Fruit fly (Drosophila melanogaster) whole organism, embryonic: Measurements from ENCODE around the gene Sse.

Source experiments
- Adf1 ChIP-seq: fragments of 200-800 bp; sonication (Bioruptor generic); IDR thresholded peaks from 2 replicates; pipeline ENCODE4 v1.3.6; 2022; ENCODE audit warnings: missing biosample characterization, missing genetic modification characterization
- Aef1 ChIP-seq: fragments of 200-800 bp; sonication (Bioruptor generic); IDR thresholded peaks from 3 replicates; pipeline ENCODE4 v1.3.6; 2022; ENCODE audit warnings: missing biosample characterization, missing genetic modification characterization
- Awh ChIP-seq: fragments of 200-800 bp; sonication (Bioruptor generic); IDR thresholded peaks from 2 replicates; pipeline ENCODE4, ENCODE4 v1.3.6; 2022; ENCODE audit warnings: missing biosample characterization, missing genetic modification characterization
- Bgb ChIP-seq: fragments of 200-800 bp; sonication (Bioruptor generic); IDR thresholded peaks from 2 replicates; pipeline ENCODE4 v1.3.6; 2022; ENCODE audit warnings: missing biosample characterization, missing genetic modification characterization; ENCODE audit not compliant: partially characterized antibody
- CG10267 ChIP-seq: fragments of 200-800 bp; sonication (Bioruptor generic); optimal IDR thresholded peaks from 2 replicates; lab custom pipeline; 2018; ENCODE audit warnings: missing biosample characterization, mild to moderate bottlenecking, missing genetic modification characterization, moderate library complexity
- CG11247 ChIP-seq: fragments of 200-800 bp; sonication (Bioruptor generic); IDR thresholded peaks from 2 replicates; pipeline ENCODE4 v1.3.6; 2022; ENCODE audit warnings: missing biosample characterization, missing genetic modification characterization
- CG11696 ChIP-seq: fragments of 200-800 bp; sonication (Bioruptor generic); IDR thresholded peaks from 2 replicates; pipeline ENCODE4 v1.3.6; 2022; ENCODE audit warnings: missing biosample characterization, missing genetic modification characterization
- CG12104 ChIP-seq: fragments of 200-800 bp; sonication (Bioruptor generic); optimal IDR thresholded peaks from 3 replicates; lab custom pipeline; 2016; ENCODE audit warnings: missing biosample characterization, missing genetic modification characterization
- CG13123 ChIP-seq: fragments of 200-800 bp; sonication (Bioruptor generic); optimal IDR thresholded peaks from 2 replicates; lab custom pipeline; 2016; ENCODE audit warnings: missing biosample characterization, missing genetic modification characterization
- CG13287 ChIP-seq: fragments of 200-800 bp; sonication (Bioruptor generic); IDR thresholded peaks from 2 replicates; pipeline ENCODE4 v1.3.6; 2022; ENCODE audit warnings: missing biosample characterization, missing genetic modification characterization; ENCODE audit not compliant: partially characterized antibody
- CG13894 ChIP-seq: fragments of 200-800 bp; sonication (Bioruptor generic); optimal IDR thresholded peaks from 3 replicates; lab custom pipeline; 2018; ENCODE audit warnings: missing biosample characterization, mild to moderate bottlenecking, missing genetic modification characterization, moderate library complexity
- CG14667 ChIP-seq: fragments of 200-800 bp; sonication (Bioruptor generic); IDR thresholded peaks from 2 replicates; pipeline ENCODE4 v1.3.6; 2022; ENCODE audit warnings: missing biosample characterization, missing genetic modification characterization
- CG1647 ChIP-seq: fragments of 200-800 bp; sonication (Bioruptor generic); optimal IDR thresholded peaks from 3 replicates; lab custom pipeline; 2016; ENCODE audit warnings: missing biosample characterization, missing genetic modification characterization
- CG17385 ChIP-seq: fragments of 200-800 bp; sonication (Bioruptor generic); optimal IDR thresholded peaks from 3 replicates; lab custom pipeline; 2018; ENCODE audit warnings: missing biosample characterization, mild to moderate bottlenecking, missing genetic modification characterization
- CG2129 ChIP-seq: fragments of 200-800 bp; sonication (Bioruptor generic); IDR thresholded peaks from 2 replicates; pipeline ENCODE4 v1.3.6; 2022; ENCODE audit warnings: missing biosample characterization, missing genetic modification characterization; ENCODE audit not compliant: partially characterized antibody
- CG30020 ChIP-seq: fragments of 200-800 bp; optimal IDR thresholded peaks from 2 replicates; lab custom pipeline; 2019; ENCODE audit warnings: missing biosample characterization, mild to moderate bottlenecking, missing genetic modification characterization, moderate library complexity
- CG3407 ChIP-seq: fragments of 200-800 bp; sonication (Bioruptor generic); optimal IDR thresholded peaks from 2 replicates; lab custom pipeline; 2018; ENCODE audit warnings: missing biosample characterization, mild to moderate bottlenecking, missing genetic modification characterization
- CG42726 ChIP-seq: fragments of 200-800 bp; sonication (Bioruptor generic); IDR thresholded peaks from 2 replicates; pipeline ENCODE4 v1.3.6; 2022; ENCODE audit warnings: missing biosample characterization, missing genetic modification characterization; ENCODE audit not compliant: partially characterized antibody
- CG4617 ChIP-seq: fragments of 200-800 bp; sonication (Bioruptor generic); optimal IDR thresholded peaks from 3 replicates; lab custom pipeline; 2016; ENCODE audit warnings: missing biosample characterization, missing genetic modification characterization, borderline replicate concordance
- CG4820 ChIP-seq: fragments of 200-800 bp; sonication (Bioruptor generic); optimal IDR thresholded peaks from 3 replicates; lab custom pipeline; 2016; ENCODE audit warnings: missing biosample characterization, missing genetic modification characterization
- CG6791 ChIP-seq: fragments of 200-800 bp; sonication (Bioruptor generic); IDR thresholded peaks from 3 replicates; pipeline ENCODE4 v1.3.6; 2022; ENCODE audit warnings: missing biosample characterization, missing genetic modification characterization; ENCODE audit not compliant: partially characterized antibody
- CG7556 ChIP-seq: fragments of 200-800 bp; sonication (Bioruptor generic); optimal IDR thresholded peaks from 2 replicates; lab custom pipeline; 2017; ENCODE audit warnings: missing biosample characterization, mild to moderate bottlenecking, missing genetic modification characterization
- CG8388 ChIP-seq: fragments of 200-800 bp; sonication (Bioruptor generic); optimal IDR thresholded peaks from 2 replicates; lab custom pipeline; 2019; ENCODE audit warnings: missing biosample characterization, mild to moderate bottlenecking, missing genetic modification characterization, moderate library complexity
- Deaf1 ChIP-seq: fragments of 200-800 bp; optimal IDR thresholded peaks from 3 replicates; lab custom pipeline; 2019; ENCODE audit warnings: missing biosample characterization, mild to moderate bottlenecking, missing genetic modification characterization, moderate library complexity
- Dek ChIP-seq: fragments of 200-800 bp; sonication (Bioruptor generic); optimal IDR thresholded peaks from 3 replicates; lab custom pipeline; 2019; ENCODE audit warnings: missing biosample characterization, mild to moderate bottlenecking, missing genetic modification characterization, moderate library complexity
- Fer2 ChIP-seq: fragments of 200-800 bp; sonication (Bioruptor generic); optimal IDR thresholded peaks from 2 replicates; lab custom pipeline; 2018; ENCODE audit warnings: missing biosample characterization, mild to moderate bottlenecking, missing genetic modification characterization, moderate library complexity
- HLHmδ ChIP-seq: fragments of 200-800 bp; sonication (Bioruptor generic); optimal IDR thresholded peaks from 2 replicates; lab custom pipeline; 2018; ENCODE audit warnings: missing biosample characterization, mild to moderate bottlenecking, missing genetic modification characterization, moderate library complexity
- HmgZ ChIP-seq: fragments of 200-800 bp; sonication (Bioruptor generic); optimal IDR thresholded peaks from 2 replicates; lab custom pipeline; 2018; ENCODE audit warnings: missing biosample characterization, mild to moderate bottlenecking, missing genetic modification characterization
- Jarid2 ChIP-seq: fragments of 200-800 bp; sonication (Bioruptor generic); optimal IDR thresholded peaks from 3 replicates; lab custom pipeline; 2017; ENCODE audit warnings: mild to moderate bottlenecking, missing biosample characterization, missing genetic modification reagents, missing genetic modification characterization
- Med ChIP-seq: fragments of 200-800 bp; sonication (Bioruptor generic); peaks from one replicate; lab custom pipeline; 2016; ENCODE audit warnings: missing biosample characterization, missing genetic modification characterization, mild to moderate bottlenecking, inconsistent platforms, moderate library complexity
- Nf-YC ChIP-seq: fragments of 200-800 bp; optimal IDR thresholded peaks from 3 replicates; lab custom pipeline; 2019; ENCODE audit warnings: missing biosample characterization, mild to moderate bottlenecking, missing genetic modification characterization, moderate library complexity
- Oaz ChIP-seq: fragments of 200-800 bp; sonication (Bioruptor generic); IDR thresholded peaks from 2 replicates; pipeline ENCODE4 v1.3.6; 2022; ENCODE audit warnings: missing biosample characterization, missing genetic modification characterization
- Ptx1 ChIP-seq: fragments of 200-800 bp; sonication (Bioruptor generic); IDR thresholded peaks from 2 replicates; pipeline ENCODE4 v1.3.6; 2022; ENCODE audit warnings: missing biosample characterization, missing genetic modification characterization
- Sox100B ChIP-seq: fragments of 200-800 bp; sonication (Bioruptor generic); optimal IDR thresholded peaks from 3 replicates; lab custom pipeline; 2018; ENCODE audit warnings: missing biosample characterization, mild to moderate bottlenecking, missing genetic modification characterization
- Spps ChIP-seq: fragments of 200-800 bp; sonication (Bioruptor generic); optimal IDR thresholded peaks from 2 replicates; lab custom pipeline; 2018; ENCODE audit warnings: missing biosample characterization, mild to moderate bottlenecking, missing genetic modification characterization
- Trl ChIP-seq, 3 experiments: fragments of >200 bp in 2 of 3; fragments of 200-800 bp in 1 of 3; sonication (Bioruptor generic) in 1 of 3; optimal IDR thresholded peaks; 2 replicates in 1 of 3; 3 replicates in 2 of 3; lab custom pipeline; 2016 to 2017; ENCODE audit warnings: missing biosample characterization in 1 of 3, missing genetic modification characterization in 1 of 3
- Usf ChIP-seq: fragments of 200-800 bp; sonication (Bioruptor generic); optimal IDR thresholded peaks from 2 replicates; lab custom pipeline; 2017; ENCODE audit warnings: missing genotype, missing biosample characterization, missing genetic modification characterization
- corto ChIP-seq: fragments of 200-800 bp; sonication (Bioruptor generic); optimal IDR thresholded peaks from 2 replicates; lab custom pipeline; 2016; ENCODE audit warnings: missing biosample characterization, mild to moderate bottlenecking, missing genetic modification characterization, moderate library complexity
- croc ChIP-seq: fragments of 200-800 bp; sonication (Bioruptor generic); conservative IDR thresholded peaks from 3 replicates; pipeline ENCODE4 v1.3.6; 2022; ENCODE audit warnings: missing biosample characterization, missing genetic modification characterization
- grn ChIP-seq: fragments of 200-800 bp; sonication (Bioruptor generic); optimal IDR thresholded peaks from 3 replicates; lab custom pipeline; 2017; ENCODE audit warnings: missing biosample characterization, missing genetic modification characterization
- nerfin-1 ChIP-seq: fragments of 200-800 bp; sonication (Bioruptor generic); optimal IDR thresholded peaks from 3 replicates; lab custom pipeline; 2019; ENCODE audit warnings: missing biosample characterization, mild to moderate bottlenecking, missing genetic modification characterization, moderate library complexity
- pnt ChIP-seq: fragments of 200-800 bp; sonication (Bioruptor generic); optimal IDR thresholded peaks from 3 replicates; lab custom pipeline; 2016; ENCODE audit warnings: missing biosample characterization, missing genetic modification characterization
- sens ChIP-seq: fragments of 200-800 bp; sonication (Bioruptor generic); peaks from one replicate; lab custom pipeline; 2016; ENCODE audit warnings: missing biosample characterization, missing genetic modification characterization
- sob ChIP-seq: fragments of 200-800 bp; sonication (Bioruptor generic); IDR thresholded peaks from 2 replicates; pipeline ENCODE4 v1.3.6; 2022; ENCODE audit warnings: missing biosample characterization, missing genetic modification characterization
- stwl ChIP-seq: fragments of 200-800 bp; sonication (Bioruptor generic); optimal IDR thresholded peaks from 3 replicates; lab custom pipeline; 2018; ENCODE audit warnings: missing biosample characterization, mild to moderate bottlenecking, missing genetic modification characterization, moderate library complexity
- sug ChIP-seq: fragments of 200-800 bp; optimal IDR thresholded peaks from 2 replicates; lab custom pipeline; 2019; ENCODE audit warnings: missing biosample characterization, mild to moderate bottlenecking, missing genetic modification characterization, moderate library complexity
- trem ChIP-seq: fragments of 200-800 bp; optimal IDR thresholded peaks from 3 replicates; lab custom pipeline; 2019; ENCODE audit warnings: missing biosample characterization, mild to moderate bottlenecking, missing genetic modification characterization, moderate library complexity
- wor ChIP-seq: fragments of 200-800 bp; sonication (Bioruptor generic); IDR thresholded peaks from 2 replicates; pipeline ENCODE4 v1.3.6; 2022; ENCODE audit warnings: missing biosample characterization, missing genetic modification characterization
- zen2 ChIP-seq: fragments of 200-800 bp; sonication (Bioruptor generic); IDR thresholded peaks from 3 replicates; pipeline ENCODE4 v1.3.6; 2022; ENCODE audit warnings: missing biosample characterization, missing genetic modification characterization; ENCODE audit not compliant: partially characterized antibody

The Sse gene

DNA sequence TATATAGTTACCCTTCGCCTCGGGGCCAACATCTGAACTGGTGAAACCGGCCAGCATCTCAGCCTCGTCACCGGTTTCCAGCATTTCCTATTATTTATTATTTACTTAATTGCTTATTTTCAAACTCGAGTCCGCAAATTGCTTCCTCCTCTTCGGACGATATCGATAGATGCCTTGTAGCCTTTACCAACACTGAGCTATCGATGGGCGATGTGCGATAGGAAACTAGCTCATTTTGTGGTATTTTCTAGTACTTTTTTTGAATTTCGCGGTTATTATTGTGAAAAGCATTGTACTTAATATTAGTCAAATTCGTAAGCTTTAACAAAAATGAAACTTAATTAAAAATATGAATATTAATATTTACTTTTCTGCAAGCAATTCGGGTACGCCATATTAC lies at the start of gene Sse (continued):
- TF ChIP-seq CG13894 (no peak), HmgZ (tag; lab: Kevin White, UChicago) (no peak), sug (tag; lab: Kevin White, UChicago) (no peak), stwl (tag; lab: Kevin White, UChicago) (peak; percentile 93), CG12104 (GFP tag; lab: Kevin White, UChicago) (no peak), CG17385 (GFP tag; lab: Kevin White, UChicago) (peak; percentile 76), Dek (tag; lab: Kevin White, UChicago) (no peak), CG11696 (GFP tag; lab: Robert Waterston, UW) (no peak), pnt (GFP tag; lab: Kevin White, UChicago) (no peak), CG14667 (GFP tag; lab: Robert Waterston, UW) (no peak), CG13287 (GFP tag; lab: Robert Waterston, UW) (peak; percentile 87), CG2129 (GFP tag; lab: Robert Waterston, UW) (peak; percentile 71), wor (GFP tag; lab: Robert Waterston, UW) (no peak), CG7556 (GFP tag; lab: Kevin White, UChicago) (no peak), trem (peak; percentile 28), CG13123 (GFP tag; lab: Kevin White, UChicago) (no peak), sob (GFP tag; lab: Robert Waterston, UW) (no peak), Spps (tag; lab: Kevin White, UChicago) (no peak), corto (no peak), CG30020 (tag; lab: Kevin White, UChicago) (no peak), HLHmδ (GFP tag; lab: Kevin White, UChicago) (no peak), CG4617 (no peak), sens (GFP tag; lab: Kevin White, UChicago) (peak; percentile 77)

dm6 chr3L:5690994-5691503 lies 29.0 kb upstream of the Sse start:
- peak; percentile 21 for TF ChIP-seq Med (GFP tag; lab: Kevin White, UChicago)
- peak; percentile 50 for TF ChIP-seq Jarid2 (GFP tag; lab: Kevin White, UChicago)
- no peak for TF ChIP-seq CG11247
- no peak for TF ChIP-seq Awh (GFP tag; lab: Robert Waterston, UW)
- no peak for TF ChIP-seq Aef1 (GFP tag; lab: Robert Waterston, UW)
- TF ChIP-seq Oaz (GFP tag; lab: Robert Waterston, UW): no peak
- no peak for TF ChIP-seq CG6791 (GFP tag; lab: Robert Waterston, UW)
- TF ChIP-seq Nf-YC (tag; lab: Kevin White, UChicago): peak; percentile 4
- peak; percentile 33 to 70 for TF ChIP-seq Trl (optimal IDR thresholded peaks at IDR 0.05; lab: Kevin White, UChicago)
- TF ChIP-seq Trl (GFP tag; optimal IDR thresholded peaks at IDR 0.05; lab: Kevin White, UChicago): no peak
- no peak for TF ChIP-seq Sox100B (GFP tag; lab: Kevin White, UChicago)
- TF ChIP-seq Ptx1 (GFP tag; lab: Robert Waterston, UW): no peak
- TF ChIP-seq zen2 (GFP tag; lab: Robert Waterston, UW): no peak
- peak; percentile 98 for TF ChIP-seq Deaf1 (tag; lab: Kevin White, UChicago)
- no peak for TF ChIP-seq CG4820
- TF ChIP-seq Fer2 (tag; lab: Kevin White, UChicago): no peak
- no peak for TF ChIP-seq grn (GFP tag; lab: Kevin White, UChicago)
- no peak for TF ChIP-seq CG10267 (tag; lab: Kevin White, UChicago)
- TF ChIP-seq Adf1 (GFP tag; lab: Robert Waterston, UW): peak; percentile 80
- no peak for TF ChIP-seq CG3407
- TF ChIP-seq CG13287 (GFP tag; lab: Robert Waterston, UW): no peak
- TF ChIP-seq croc (GFP tag; lab: Robert Waterston, UW): no peak
- TF ChIP-seq Bgb (GFP tag; lab: Robert Waterston, UW): no peak
- peak; percentile 77 for TF ChIP-seq nerfin-1 (tag; lab: Kevin White, UChicago)
- TF ChIP-seq CG8388 (GFP tag; lab: Kevin White, UChicago): no peak
- TF ChIP-seq CG1647 (GFP tag; lab: Kevin White, UChicago): no peak
- TF ChIP-seq Usf (GFP tag; lab: Kevin White, UChicago): no peak
- TF ChIP-seq CG42726 (GFP tag; lab: Robert Waterston, UW): no peak
- TF ChIP-seq wor (GFP tag; lab: Robert Waterston, UW): no peak
